Fruit fly (Drosophila melanogaster): Measurements from ENCODE around the gene Pi3K92E.

Gene Pi3K92E

dm6 chr3R:20594194-20595144 is 40.1 kb downstream of the Pi3K92E start (continued):
- TF ChIP-seq pho (GFP tag; optimal IDR thresholded peaks at IDR 0.05): no peak
- peak; percentile 83 for TF ChIP-seq Dek (tag; optimal IDR thresholded peaks at IDR 0.05)
- no peak for TF ChIP-seq corto (GFP tag; optimal IDR thresholded peaks at IDR 0.05)
- TF ChIP-seq tio (GFP tag; optimal IDR thresholded peaks at IDR 0.05): peak; percentile 86
- no peak for TF ChIP-seq pum (GFP tag; optimal IDR thresholded peaks at IDR 0.05)
- no peak for TF ChIP-seq sc (optimal IDR thresholded peaks at IDR 0.05)
- peak; percentile 87 for TF ChIP-seq sc (GFP tag; optimal IDR thresholded peaks at IDR 0.05)
- TF ChIP-seq hkb (optimal IDR thresholded peaks at IDR 0.05): no peak
- TF ChIP-seq hkb (GFP tag; IDR thresholded peaks at IDR 0.05): peak; percentile 77
- peak; percentile 89 for TF ChIP-seq CG16815 (GFP tag; optimal IDR thresholded peaks at IDR 0.05)
- no peak for TF ChIP-seq br (optimal IDR thresholded peaks at IDR 0.05)
- peak; percentile 22 for TF ChIP-seq CG3995 (GFP tag; optimal IDR thresholded peaks at IDR 0.05)
- peak; percentile 96 for TF ChIP-seq gcm (GFP tag; optimal IDR thresholded peaks at IDR 0.05)
- TF ChIP-seq Xbp1 (GFP tag; optimal IDR thresholded peaks at IDR 0.05): peak; percentile 80
- TF ChIP-seq cad (GFP tag; optimal IDR thresholded peaks at IDR 0.05): no peak
- TF ChIP-seq Fer1 (GFP tag; optimal IDR thresholded peaks at IDR 0.05): peak; percentile 85
- TF ChIP-seq Blimp-1 (GFP tag; optimal IDR thresholded peaks at IDR 0.05): peak; percentile 97
- peak; percentile 29; the same call in 1 of the 2 replicates for TF ChIP-seq CG11085 (GFP tag; IDR thresholded peaks at IDR 0.05)
- peak; percentile 95 for TF ChIP-seq CG17359 (tag; optimal IDR thresholded peaks at IDR 0.05)
- TF ChIP-seq Bgb (GFP tag; IDR thresholded peaks at IDR 0.05; ENCODE audit: partially characterized antibody): no peak
- TF ChIP-seq sqz (GFP tag; optimal IDR thresholded peaks at IDR 0.05): peak; percentile 91
- TF ChIP-seq CG10654 (GFP tag; optimal IDR thresholded peaks at IDR 0.05): peak; percentile 81
- peak; percentile 63 for TF ChIP-seq cg (GFP tag; optimal IDR thresholded peaks at IDR 0.05)
- TF ChIP-seq MBD-R2 (GFP tag; IDR thresholded peaks at IDR 0.05): no peak; the same call in 1 of the 2 replicates
- peak in 1 of 2 experiments; percentile 21 for TF ChIP-seq chif (GFP tag; optimal IDR thresholded peaks at IDR 0.05)
- no peak for TF ChIP-seq crol (GFP tag; IDR thresholded peaks at IDR 0.05)
- TF ChIP-seq Atf6 (GFP tag; IDR thresholded peaks at IDR 0.05): peak; percentile 28; the same call in 1 of the 2 replicates
- peak; percentile 25 for TF ChIP-seq CG1647 (GFP tag; optimal IDR thresholded peaks at IDR 0.05)
- peak; percentile 85 for TF ChIP-seq CG18599 (GFP tag; optimal IDR thresholded peaks at IDR 0.05)
- TF ChIP-seq Doc2 (GFP tag; IDR thresholded peaks at IDR 0.05): 0 out of 2 replicates have a peak, but pooled peaks have one; percentile 14
- peak; percentile 33 for TF ChIP-seq CG4707 (GFP tag; optimal IDR thresholded peaks at IDR 0.05)
- no peak for TF ChIP-seq pb (GFP tag; optimal IDR thresholded peaks at IDR 0.05)
- TF ChIP-seq HLH4C (GFP tag; IDR thresholded peaks at IDR 0.05; ENCODE audit: partially characterized antibody): no peak
- peak; percentile 87 for TF ChIP-seq CG10209 (GFP tag; optimal IDR thresholded peaks at IDR 0.05)
- no peak for TF ChIP-seq luna (GFP tag; optimal IDR thresholded peaks at IDR 0.05)
- peak; percentile 63 for TF ChIP-seq CG6272 (GFP tag; IDR thresholded peaks at IDR 0.05)
- no peak for TF ChIP-seq D19B (GFP tag; optimal IDR thresholded peaks at IDR 0.05)
- peak; percentile 38; the same call in 1 of the 2 replicates for TF ChIP-seq rib (GFP tag; IDR thresholded peaks at IDR 0.05)
- TF ChIP-seq ap (GFP tag; IDR thresholded peaks at IDR 0.05): peak; percentile 64
- peak; percentile 98 for TF ChIP-seq CG18262 (tag; optimal IDR thresholded peaks at IDR 0.05)
- peak; percentile 70 for TF ChIP-seq BtbVII (GFP tag; optimal IDR thresholded peaks at IDR 0.05)
- peak; percentile 87 for TF ChIP-seq CG6254 (GFP tag; optimal IDR thresholded peaks at IDR 0.05)
- peak; percentile 84 for TF ChIP-seq Usf (GFP tag; optimal IDR thresholded peaks at IDR 0.05)
- TF ChIP-seq unpg (GFP tag; optimal IDR thresholded peaks at IDR 0.05): peak; percentile 94
- TF ChIP-seq CG13287 (GFP tag; IDR thresholded peaks at IDR 0.05; ENCODE audit: partially characterized antibody): no peak
- TF ChIP-seq ro (GFP tag; IDR thresholded peaks at IDR 0.05): peak; percentile 42; the same call in 1 of the 2 replicates
- peak; percentile 3 for TF ChIP-seq pnt (GFP tag; optimal IDR thresholded peaks at IDR 0.05)
- TF ChIP-seq CG10979 (tag; optimal IDR thresholded peaks at IDR 0.05): peak; percentile 98
- TF ChIP-seq CG5953 (GFP tag; IDR thresholded peaks at IDR 0.05): 0 out of 2 replicates have a peak, but pooled peaks have one; percentile 16

All from whole organism, embryonic.